Fruit fly (Drosophila melanogaster): ENCODE data around the gene CG14684.

Gene CG14684

DNA sequence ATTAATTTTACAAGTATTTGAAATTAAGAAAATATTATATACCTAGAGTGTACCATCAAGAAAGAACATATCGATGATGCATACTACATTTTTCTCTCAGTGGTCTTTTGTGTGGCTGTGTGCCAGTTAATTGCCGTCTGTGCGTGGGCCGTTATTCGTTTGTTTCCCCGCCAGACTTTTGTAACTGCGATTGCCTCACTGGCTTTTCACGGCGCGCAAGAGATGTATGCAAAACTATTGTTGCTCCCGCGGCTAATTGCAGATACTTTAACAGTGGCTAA, 25.2 kb upstream of the CG14684 start:
- TF ChIP-seq br (GFP tag; optimal IDR thresholded peaks at IDR 0.05), result no peak
- TF ChIP-seq dl (GFP tag; optimal IDR thresholded peaks at IDR 0.05; ENCODE audit: insufficient read depth in 1 of 2, partially characterized antibody in 2 of 2), result no peak
- no peak for TF ChIP-seq Vsx2 (GFP tag; optimal IDR thresholded peaks at IDR 0.05; ENCODE audit: partially characterized antibody)
- no peak for TF ChIP-seq dmrt93B (GFP tag; optimal IDR thresholded peaks at IDR 0.05)
- no peak for TF ChIP-seq Hr83 (GFP tag; optimal IDR thresholded peaks at IDR 0.05; ENCODE audit: poor library complexity, severe bottlenecking)
- TF ChIP-seq Rel (GFP tag; optimal IDR thresholded peaks at IDR 0.05), result no peak
- TF ChIP-seq Rel (tag; optimal IDR thresholded peaks at IDR 0.05), result no peak
- TF ChIP-seq sage (GFP tag; optimal IDR thresholded peaks at IDR 0.05), result no peak

DNA sequence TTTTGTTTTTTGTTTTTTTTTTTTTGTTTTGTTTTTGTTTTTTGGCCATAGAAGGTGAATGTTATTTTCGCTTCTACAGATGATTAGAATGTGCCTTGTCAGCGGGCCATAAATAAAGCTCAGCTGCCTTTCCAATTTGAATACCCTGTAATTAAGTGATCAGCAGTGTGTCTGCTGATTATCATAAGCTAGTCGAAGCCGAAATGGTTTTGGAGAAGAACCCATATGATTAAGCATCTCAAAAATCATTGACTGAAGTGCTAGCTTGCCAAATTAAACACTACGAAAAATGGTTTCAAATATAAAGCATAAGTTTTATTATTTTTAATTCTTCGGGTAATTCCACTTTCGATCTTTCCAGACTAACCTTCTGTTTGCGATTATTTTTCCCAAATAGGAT, 23.5 kb upstream of the CG14684 start:
- TF ChIP-seq CrebA (GFP tag; optimal IDR thresholded peaks at IDR 0.05; ENCODE audit: borderline replicate concordance) (peak; percentile 33), Dfd (GFP tag; optimal IDR thresholded peaks at IDR 0.05) (no peak), OdsH (GFP tag; optimal IDR thresholded peaks at IDR 0.05) (no peak)

DNA sequence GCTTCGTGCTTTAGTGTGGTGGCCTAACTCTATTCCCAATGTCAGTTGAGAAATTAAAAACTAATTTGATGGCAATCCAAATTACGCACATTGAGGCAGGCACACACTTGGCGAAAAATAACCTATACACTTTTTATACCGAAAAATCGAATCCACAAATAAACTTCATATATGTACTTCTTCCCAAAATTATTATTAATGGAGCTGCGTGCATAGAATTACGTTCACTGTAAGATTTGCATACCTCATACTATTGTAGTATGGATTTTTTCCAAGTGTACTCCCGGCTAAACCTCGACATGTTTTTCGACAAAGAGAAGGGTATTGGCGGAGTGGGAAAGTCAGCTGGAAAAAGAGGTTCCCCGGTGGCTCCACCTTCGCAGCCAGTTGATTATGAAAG, 22.5 kb upstream of the CG14684 start:
- peak; percentile 41 for TF ChIP-seq h (GFP tag; optimal IDR thresholded peaks at IDR 0.05)
- TF ChIP-seq sv (GFP tag; optimal IDR thresholded peaks at IDR 0.05), result peak; percentile 19
- TF ChIP-seq CG32264 (GFP tag; optimal IDR thresholded peaks at IDR 0.05), result no peak
- TF ChIP-seq Mio (GFP tag; optimal IDR thresholded peaks at IDR 0.05), result no peak
- TF ChIP-seq foxo (GFP tag; optimal IDR thresholded peaks at IDR 0.05), result peak in 1 of 2 experiments; percentile 36
- TF ChIP-seq br (GFP tag; optimal IDR thresholded peaks at IDR 0.05), result no peak
- peak; percentile 53 for TF ChIP-seq fru (GFP tag; optimal IDR thresholded peaks at IDR 0.05)

DNA sequence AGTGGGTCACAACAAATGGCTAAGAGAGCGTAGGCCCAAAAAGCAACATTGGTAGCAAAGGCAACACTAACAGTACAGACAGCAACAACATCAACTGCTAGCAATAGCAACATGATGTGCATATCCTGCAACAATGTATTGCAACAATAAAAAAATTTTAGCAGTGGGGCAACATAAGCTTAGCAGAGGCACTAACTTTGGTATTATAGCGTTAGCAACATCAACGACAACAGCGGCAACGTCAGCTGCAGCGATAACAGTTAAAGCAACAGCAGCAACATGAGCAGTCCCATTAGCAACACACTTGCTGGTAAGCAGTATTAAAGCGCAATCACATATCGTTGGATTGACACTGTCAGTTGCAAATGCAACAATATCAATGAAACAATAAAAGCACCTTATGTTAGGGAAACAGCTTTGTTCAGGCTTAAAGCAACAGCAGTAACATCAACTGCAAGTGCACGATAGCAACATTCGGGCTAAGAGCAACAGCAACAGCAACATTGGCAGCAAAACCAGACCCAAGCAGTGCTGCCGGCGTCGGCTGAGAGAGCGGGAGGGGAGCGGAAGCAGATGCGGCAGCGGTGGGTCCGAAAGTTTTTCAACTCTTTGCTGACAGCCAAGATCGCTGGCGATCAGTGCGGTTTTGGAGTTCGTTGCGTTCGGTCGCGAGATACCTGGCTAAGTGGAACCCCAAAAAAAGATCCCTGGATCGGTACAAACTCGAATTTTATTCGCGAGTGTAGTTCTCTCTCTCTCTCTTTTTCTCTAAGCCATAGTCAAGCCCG, 20.3 kb upstream of the CG14684 start, which contains the start of gene Skel:
Gene Skel (plus strand): TSS at position 637 of the 788 bp plus-strand sequence.
- TF ChIP-seq Hr83 (GFP tag; optimal IDR thresholded peaks at IDR 0.05; ENCODE audit: poor library complexity, severe bottlenecking), result no peak
- no peak for TF ChIP-seq Rel (GFP tag; optimal IDR thresholded peaks at IDR 0.05)
- TF ChIP-seq Rel (tag; optimal IDR thresholded peaks at IDR 0.05), result no peak
- TF ChIP-seq lola (GFP tag; optimal IDR thresholded peaks at IDR 0.05), result no peak
- no peak for TF ChIP-seq sv (GFP tag; optimal IDR thresholded peaks at IDR 0.05)
- no peak for TF ChIP-seq sage (GFP tag; optimal IDR thresholded peaks at IDR 0.05)
- peak; percentile 34 for TF ChIP-seq Vsx2 (GFP tag; optimal IDR thresholded peaks at IDR 0.05; ENCODE audit: partially characterized antibody)
- TF ChIP-seq OdsH (GFP tag; optimal IDR thresholded peaks at IDR 0.05), result no peak
- no peak for TF ChIP-seq Hnf4 (GFP tag; optimal IDR thresholded peaks at IDR 0.05)
- no peak for TF ChIP-seq dsf (GFP tag; optimal IDR thresholded peaks at IDR 0.05; ENCODE audit: borderline replicate concordance)
- peak in 1 of 2 experiments; percentile 14 for TF ChIP-seq dl (GFP tag; optimal IDR thresholded peaks at IDR 0.05; ENCODE audit: insufficient read depth in 1 of 2, partially characterized antibody in 2 of 2)
- TF ChIP-seq fru (GFP tag; optimal IDR thresholded peaks at IDR 0.05), result no peak
- no peak for TF ChIP-seq HLH106 (tag; optimal IDR thresholded peaks at IDR 0.05)
- TF ChIP-seq Dif (GFP tag; optimal IDR thresholded peaks at IDR 0.05; ENCODE audit: partially characterized antibody), result peak; percentile 75
- TF ChIP-seq Jra (GFP tag; optimal IDR thresholded peaks at IDR 0.05), result no peak
- TF ChIP-seq h (GFP tag; optimal IDR thresholded peaks at IDR 0.05), result peak; percentile 3

DNA sequence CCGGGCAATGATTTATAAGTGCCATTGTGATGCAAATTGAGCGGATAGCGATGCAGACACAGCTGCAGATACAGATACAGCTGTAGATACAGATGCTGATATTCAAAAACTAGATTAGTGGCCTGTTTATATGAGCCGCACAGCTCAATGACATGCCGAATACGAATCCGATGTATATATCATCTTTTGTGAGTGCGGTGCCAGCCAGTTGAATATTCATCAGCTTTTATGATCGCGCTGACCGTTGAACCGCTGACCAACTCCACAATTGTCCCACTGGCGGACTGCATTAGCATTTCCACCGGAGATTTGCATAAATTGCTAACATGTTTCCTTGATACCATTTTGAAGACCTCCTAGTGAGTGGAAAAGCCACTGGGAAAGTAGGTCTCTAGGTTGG, 19.5 kb upstream of the CG14684 start:
- TF ChIP-seq fru (GFP tag; optimal IDR thresholded peaks at IDR 0.05) (no peak), N (GFP tag; optimal IDR thresholded peaks at IDR 0.05) (no peak), Myc (optimal IDR thresholded peaks at IDR 0.05) (no peak), brk (GFP tag; optimal IDR thresholded peaks at IDR 0.05) (no peak), OdsH (GFP tag; optimal IDR thresholded peaks at IDR 0.05) (no peak), CG9705 (GFP tag; optimal IDR thresholded peaks at IDR 0.05) (no peak), dsf (GFP tag; optimal IDR thresholded peaks at IDR 0.05; ENCODE audit: borderline replicate concordance) (no peak), br (GFP tag; optimal IDR thresholded peaks at IDR 0.05) (no peak), CrebA (GFP tag; optimal IDR thresholded peaks at IDR 0.05; ENCODE audit: borderline replicate concordance) (no peak), dl (GFP tag; optimal IDR thresholded peaks at IDR 0.05; ENCODE audit: insufficient read depth in 1 of 2, partially characterized antibody in 2 of 2) (no peak), lola (GFP tag; optimal IDR thresholded peaks at IDR 0.05) (no peak), Hnf4 (GFP tag; optimal IDR thresholded peaks at IDR 0.05) (no peak), psq (GFP tag; optimal IDR thresholded peaks at IDR 0.05) (no peak), HLH106 (tag; optimal IDR thresholded peaks at IDR 0.05) (no peak), Mio (GFP tag; optimal IDR thresholded peaks at IDR 0.05) (no peak), tai (GFP tag; optimal IDR thresholded peaks at IDR 0.05) (no peak), Hr83 (GFP tag; optimal IDR thresholded peaks at IDR 0.05; ENCODE audit: poor library complexity, severe bottlenecking) (no peak), dmrt93B (GFP tag; optimal IDR thresholded peaks at IDR 0.05) (no peak), sv (GFP tag; optimal IDR thresholded peaks at IDR 0.05) (no peak)

All from whole organism, wandering third instar larva.